Worm (Caenorhabditis elegans) whole organism, late embryonic: ENCODE results near the gene ZC239.5.

ENCODE experiments used
- che-1 ChIP-seq: sonication (generic microtip); optimal IDR thresholded peaks from 2 replicates; lab custom pipeline; 2016; ENCODE audit warnings: mild to moderate bottlenecking, missing genetic modification characterization, missing compliant biosample characterization
- fkh-10 ChIP-seq: fragments of 150-350 bp; optimal IDR thresholded peaks from 2 replicates; lab custom pipeline; 2014; ENCODE audit warnings: missing biosample characterization, missing genetic modification reagents, missing genetic modification characterization
- pag-3 ChIP-seq: sonication (generic microtip); optimal IDR thresholded peaks from 2 replicates; lab custom pipeline; 2016; ENCODE audit warnings: missing compliant biosample characterization, missing genetic modification characterization, borderline replicate concordance
- unc-86 ChIP-seq: sonication (generic microtip); optimal IDR thresholded peaks from 2 replicates; lab custom pipeline; 2016; ENCODE audit warnings: missing genetic modification characterization, missing compliant biosample characterization

DNA sequence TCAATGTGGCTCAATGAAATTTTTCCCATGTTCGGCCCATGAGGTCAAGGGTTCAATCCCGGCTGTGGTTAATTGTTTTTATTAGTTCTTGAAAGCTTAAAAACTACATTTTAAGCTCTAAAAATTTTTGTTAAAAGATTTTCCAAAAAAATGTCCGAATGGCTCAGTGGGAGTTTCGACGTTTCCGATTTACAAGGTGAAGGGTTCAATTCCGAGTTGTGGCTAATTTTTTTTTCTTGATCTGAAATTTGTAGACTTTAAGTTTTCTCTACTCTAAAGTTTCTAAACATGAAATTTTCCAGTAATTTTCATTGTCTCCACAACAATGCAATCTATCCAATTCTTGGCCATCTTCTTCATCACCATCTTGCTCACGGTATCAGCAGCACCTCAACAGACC lies 52.0 kb downstream of the ZC239.5 start, which contains the start of gene F02E11.2:
- TF ChIP-seq pag-3 (tag; lab: Kevin White, UChicago) (no peak), unc-86 (no peak), fkh-10 (GFP tag; lab: Kevin White, UChicago) (no peak), che-1 (no peak)
